Worm (Caenorhabditis elegans) whole organism, late embryonic: ENCODE results near the gene B0222.1.

ENCODE experiments used
- che-1 ChIP-seq: sonication (generic microtip); optimal IDR thresholded peaks from 2 replicates; lab custom pipeline; 2016; ENCODE audit warnings: mild to moderate bottlenecking, missing genetic modification characterization, missing compliant biosample characterization
- dmd-4 ChIP-seq: sonication (generic microtip); optimal IDR thresholded peaks from 2 replicates; lab custom pipeline; 2016; ENCODE audit warnings: borderline replicate concordance, missing genetic modification characterization, missing compliant biosample characterization
- dve-1 ChIP-seq: sonication (generic microtip); optimal IDR thresholded peaks from 2 replicates; lab custom pipeline; 2017; ENCODE audit warnings: antibody characterized with exemption, mild to moderate bottlenecking, missing genetic modification characterization, missing compliant biosample characterization
- eyg-1 ChIP-seq: sonication (generic microtip); optimal IDR thresholded peaks from 2 replicates; lab custom pipeline; 2016; ENCODE audit warnings: missing genotype, missing genetic modification characterization, missing compliant biosample characterization
- fkh-10 ChIP-seq: fragments of 150-350 bp; optimal IDR thresholded peaks from 2 replicates; lab custom pipeline; 2014; ENCODE audit warnings: missing biosample characterization, missing genetic modification reagents, missing genetic modification characterization
- fkh-6 ChIP-seq: sonication (generic microtip); optimal IDR thresholded peaks from 2 replicates; lab custom pipeline; 2016; ENCODE audit warnings: missing genetic modification characterization, missing compliant biosample characterization
- nhr-11 ChIP-seq: fragments of 150-350 bp; optimal IDR thresholded peaks from 2 replicates; lab custom pipeline; 2014; ENCODE audit warnings: missing biosample characterization, missing genetic modification characterization
- nhr-232 ChIP-seq: sonication (generic microtip); optimal IDR thresholded peaks from 2 replicates; lab custom pipeline; 2016; ENCODE audit warnings: missing genetic modification characterization, missing compliant biosample characterization
- pag-3 ChIP-seq: sonication (generic microtip); optimal IDR thresholded peaks from 2 replicates; lab custom pipeline; 2016; ENCODE audit warnings: missing compliant biosample characterization, missing genetic modification characterization, borderline replicate concordance
- pat-9 ChIP-seq: fragments of 200-800 bp; sonication (Bioruptor generic); optimal IDR thresholded peaks from 2 replicates; lab custom pipeline; 2018; ENCODE audit warnings: mild to moderate bottlenecking, missing genetic modification characterization, moderate library complexity, missing compliant biosample characterization
- pqm-1 ChIP-seq: sonication (generic microtip); optimal IDR thresholded peaks from 2 replicates; lab custom pipeline; 2016; ENCODE audit warnings: missing genetic modification characterization, missing compliant biosample characterization
- sox-2 ChIP-seq: fragments of 200-800 bp; sonication (Bioruptor generic); IDR thresholded peaks from 2 replicates; pipeline ENCODE4 v1.3.6; 2022; ENCODE audit warnings: missing genetic modification reagents, missing genetic modification characterization, missing compliant biosample characterization
- unc-86 ChIP-seq: sonication (generic microtip); optimal IDR thresholded peaks from 2 replicates; lab custom pipeline; 2016; ENCODE audit warnings: missing genetic modification characterization, missing compliant biosample characterization

ce11 chrV:9123186-9123585 is 10.9 kb upstream of the B0222.1 start, which contains the start of gene F21C10.11:
- TF ChIP-seq pqm-1 (tag; lab: Kevin White, UChicago), result no peak
- no peak for TF ChIP-seq nhr-11 (tag; lab: Kevin White, UChicago)
- TF ChIP-seq dmd-4 (tag; lab: Kevin White, UChicago), result no peak
- no peak for TF ChIP-seq nhr-232 (tag; lab: Kevin White, UChicago)
- TF ChIP-seq unc-86 (tag; lab: Kevin White, UChicago), result no peak
- TF ChIP-seq sox-2 (GFP tag; lab: Robert Waterston, UW), result no peak
- TF ChIP-seq fkh-10, result no peak
- TF ChIP-seq eyg-1, result no peak
- no peak for TF ChIP-seq dve-1 (tag; lab: Kevin White, UChicago)
- no peak for TF ChIP-seq pag-3 (tag; lab: Kevin White, UChicago)
- no peak for TF ChIP-seq che-1
- no peak for TF ChIP-seq fkh-6 (tag; lab: Kevin White, UChicago)
- TF ChIP-seq pat-9, result no peak
